Fruit fly (Drosophila melanogaster) whole organism, embryonic: ENCODE measurements around the gene Acp63F.

Experiments
- Atf6 ChIP-seq: fragments of 200-800 bp; sonication (Bioruptor generic); IDR thresholded peaks from 2 replicates; pipeline ENCODE4 v1.3.6; 2022; ENCODE audit warnings: missing biosample characterization, missing genetic modification characterization
- CG10147 ChIP-seq: fragments of 200-800 bp; sonication (Bioruptor generic); optimal IDR thresholded peaks from 2 replicates; lab custom pipeline; 2019; ENCODE audit warnings: missing biosample characterization, mild to moderate bottlenecking, missing genetic modification characterization, moderate library complexity
- CG12104 ChIP-seq: fragments of 200-800 bp; sonication (Bioruptor generic); optimal IDR thresholded peaks from 3 replicates; lab custom pipeline; 2016; ENCODE audit warnings: missing biosample characterization, missing genetic modification characterization
- CG13775 ChIP-seq: fragments of 200-800 bp; sonication (Bioruptor generic); optimal IDR thresholded peaks from 3 replicates; lab custom pipeline; 2017; ENCODE audit warnings: missing biosample characterization, mild to moderate bottlenecking, missing genetic modification characterization
- CG13894 ChIP-seq: fragments of 200-800 bp; sonication (Bioruptor generic); optimal IDR thresholded peaks from 3 replicates; lab custom pipeline; 2018; ENCODE audit warnings: missing biosample characterization, mild to moderate bottlenecking, missing genetic modification characterization, moderate library complexity
- CG15479 ChIP-seq: fragments of 200-800 bp; sonication (Bioruptor generic); optimal IDR thresholded peaks from 3 replicates; lab custom pipeline; 2019; ENCODE audit warnings: missing biosample characterization, mild to moderate bottlenecking, missing genetic modification characterization, moderate library complexity
- CG15514 ChIP-seq: fragments of 200-800 bp; sonication (Bioruptor generic); optimal IDR thresholded peaks from 3 replicates; lab custom pipeline; 2017; ENCODE audit warnings: missing biosample characterization, missing genetic modification characterization, mild to moderate bottlenecking, moderate library complexity, missing genetic modification reagents
- CG17186 ChIP-seq: fragments of 200-800 bp; sonication (Bioruptor generic); optimal IDR thresholded peaks from 3 replicates; lab custom pipeline; 2017; ENCODE audit warnings: missing biosample characterization, missing genetic modification reagents, missing genetic modification characterization
- CG18011 ChIP-seq: fragments of 200-800 bp; sonication (Bioruptor generic); optimal IDR thresholded peaks from 2 replicates; lab custom pipeline; 2017; ENCODE audit warnings: missing biosample characterization, missing genetic modification characterization, mild to moderate bottlenecking, moderate library complexity, missing genotype
- CG2889 ChIP-seq: fragments of 200-800 bp; sonication (Bioruptor generic); IDR thresholded peaks from 3 replicates; pipeline ENCODE4 v1.3.6; 2022; ENCODE audit warnings: missing biosample characterization, missing genetic modification characterization
- CG30431 ChIP-seq: fragments of 200-800 bp; sonication (Bioruptor generic); optimal IDR thresholded peaks from 2 replicates; lab custom pipeline; 2017; ENCODE audit warnings: missing biosample characterization, missing genetic modification characterization
- CG33213 ChIP-seq: fragments of 200-800 bp; sonication (Bioruptor generic); optimal IDR thresholded peaks from 3 replicates; lab custom pipeline; 2016; ENCODE audit warnings: missing biosample characterization, missing genetic modification characterization
- CG34376 ChIP-seq: fragments of 200-800 bp; sonication (Bioruptor generic); optimal IDR thresholded peaks from 2 replicates; lab custom pipeline; 2018; ENCODE audit warnings: missing biosample characterization, mild to moderate bottlenecking, missing genetic modification characterization
- CG34422 ChIP-seq: fragments of 200-800 bp; sonication (Bioruptor generic); IDR thresholded peaks from 3 replicates; pipeline ENCODE4 v1.3.6; 2022; ENCODE audit warnings: missing biosample characterization, missing genetic modification characterization
- CG4328 ChIP-seq: fragments of 200-800 bp; sonication (Bioruptor generic); optimal IDR thresholded peaks from 3 replicates; lab custom pipeline; 2017; ENCODE audit warnings: missing biosample characterization, missing genetic modification reagents, missing genetic modification characterization
- CG43689 ChIP-seq: fragments of 200-800 bp; sonication (Bioruptor generic); IDR thresholded peaks from 2 replicates; pipeline ENCODE4 v1.3.6; 2022; ENCODE audit warnings: missing biosample characterization, missing genetic modification characterization
- CG4854 ChIP-seq: fragments of 200-800 bp; sonication (Bioruptor generic); optimal IDR thresholded peaks from 2 replicates; lab custom pipeline; 2016; ENCODE audit warnings: missing biosample characterization, missing genetic modification characterization, inconsistent platforms
- CG9727 ChIP-seq: fragments of 200-800 bp; sonication (Bioruptor generic); optimal IDR thresholded peaks from 3 replicates; lab custom pipeline; 2017; ENCODE audit warnings: missing biosample characterization, mild to moderate bottlenecking, missing genetic modification characterization
- CG9797 ChIP-seq: fragments of 200-800 bp; sonication (Bioruptor generic); optimal IDR thresholded peaks from 3 replicates; lab custom pipeline; 2018; ENCODE audit warnings: missing biosample characterization, mild to moderate bottlenecking, missing genetic modification characterization
- CHES-1-like ChIP-seq: fragments of 200-800 bp; sonication (Bioruptor generic); optimal IDR thresholded peaks from 2 replicates; lab custom pipeline; 2016; ENCODE audit warnings: missing biosample characterization, missing genetic modification characterization
- D ChIP-seq, 2 experiments: fragments of 200-800 bp in 1 of 2; fragments of >200 bp in 1 of 2; sonication (Bioruptor generic) in 1 of 2; optimal IDR thresholded peaks; 2 replicates in 1 of 2; 3 replicates in 1 of 2; lab custom pipeline; 2017; ENCODE audit warnings: mild to moderate bottlenecking in 1 of 2, missing biosample characterization in 1 of 2, missing genetic modification characterization in 1 of 2, missing genetic modification reagents in 1 of 2
- Dad ChIP-seq: fragments of 200-800 bp; sonication (Bioruptor generic); optimal IDR thresholded peaks from 3 replicates; lab custom pipeline; 2016; ENCODE audit warnings: missing biosample characterization, missing genetic modification characterization
- Dfd ChIP-seq, 2 experiments: fragments of >200 bp; optimal IDR thresholded peaks; 2 replicates each; lab custom pipeline; 2017; ENCODE audit warnings: missing biosample characterization in 2 of 2, missing genetic modification characterization in 2 of 2
- Dip3 ChIP-seq: fragments of 200-800 bp; sonication (Bioruptor generic); optimal IDR thresholded peaks from 3 replicates; lab custom pipeline; 2016; ENCODE audit warnings: missing biosample characterization, missing genetic modification characterization
- Doc3 ChIP-seq: fragments of 200-800 bp; sonication (Bioruptor generic); IDR thresholded peaks from 3 replicates; pipeline ENCODE4 v1.3.6; 2022; ENCODE audit warnings: missing biosample characterization, missing genetic modification characterization; ENCODE audit not compliant: partially characterized antibody
- Hand ChIP-seq: fragments of 200-800 bp; sonication (Bioruptor generic); optimal IDR thresholded peaks from 2 replicates; lab custom pipeline; 2017; ENCODE audit warnings: mild to moderate bottlenecking, missing biosample characterization, missing genetic modification reagents, missing genetic modification characterization
- Hmr ChIP-seq: fragments of 200-800 bp; sonication (Bioruptor generic); optimal IDR thresholded peaks from 3 replicates; lab custom pipeline; 2017; ENCODE audit warnings: mild to moderate bottlenecking, missing biosample characterization, missing genetic modification reagents, missing genetic modification characterization
- Nf-YA ChIP-seq: fragments of 200-800 bp; sonication (Bioruptor generic); IDR thresholded peaks from 2 replicates; pipeline ENCODE4 v1.3.6; 2022; ENCODE audit warnings: missing biosample characterization, missing genetic modification characterization
- NfI ChIP-seq: fragments of 200-800 bp; sonication (Bioruptor generic); optimal IDR thresholded peaks from 3 replicates; lab custom pipeline; 2018; ENCODE audit warnings: missing biosample characterization, mild to moderate bottlenecking, missing genetic modification characterization, moderate library complexity
- Oli ChIP-seq: fragments of 200-800 bp; sonication (Bioruptor generic); optimal IDR thresholded peaks from 2 replicates; lab custom pipeline; 2018; ENCODE audit warnings: missing biosample characterization, mild to moderate bottlenecking, missing genetic modification characterization, moderate library complexity
- Optix ChIP-seq: fragments of 200-800 bp; sonication (Bioruptor generic); IDR thresholded peaks from 3 replicates; pipeline ENCODE4 v1.3.6; 2022; ENCODE audit warnings: missing biosample characterization, missing genetic modification characterization
- Side ChIP-seq: fragments of 200-800 bp; sonication (Bioruptor generic); optimal IDR thresholded peaks from 2 replicates; lab custom pipeline; 2016; ENCODE audit warnings: missing biosample characterization, missing genetic modification characterization
- TFAM ChIP-seq: fragments of 200-800 bp; sonication (Bioruptor generic); optimal IDR thresholded peaks from 2 replicates; lab custom pipeline; 2017; ENCODE audit warnings: missing biosample characterization, missing genetic modification characterization, inconsistent platforms
- Xbp1 ChIP-seq: fragments of 200-800 bp; sonication (Bioruptor generic); optimal IDR thresholded peaks from 3 replicates; lab custom pipeline; 2016; ENCODE audit warnings: missing biosample characterization, mild to moderate bottlenecking, missing genetic modification characterization
- ab ChIP-seq: fragments of 200-800 bp; sonication (Bioruptor generic); optimal IDR thresholded peaks from 2 replicates; lab custom pipeline; 2016; ENCODE audit warnings: missing biosample characterization, missing genetic modification characterization
- bcd ChIP-seq: fragments of 200-800 bp; sonication (Bioruptor generic); optimal IDR thresholded peaks from 2 replicates; lab custom pipeline; 2017; ENCODE audit warnings: missing biosample characterization, mild to moderate bottlenecking, missing genetic modification characterization
- btn ChIP-seq: fragments of 200-800 bp; sonication (Bioruptor generic); optimal IDR thresholded peaks from 2 replicates; lab custom pipeline; 2016; ENCODE audit warnings: missing biosample characterization, missing genetic modification characterization
- cas ChIP-seq: fragments of 200-800 bp; sonication (Bioruptor generic); IDR thresholded peaks from 2 replicates; pipeline ENCODE4 v1.3.6; 2022; ENCODE audit warnings: missing biosample characterization, missing genetic modification characterization
- crc ChIP-seq: fragments of 200-800 bp; sonication (Bioruptor generic); optimal IDR thresholded peaks from 2 replicates; lab custom pipeline; 2016; ENCODE audit warnings: missing biosample characterization, missing genetic modification characterization
- crol ChIP-seq: fragments of 200-800 bp; sonication (Bioruptor generic); IDR thresholded peaks from 2 replicates; pipeline ENCODE4 v1.3.6; 2022; ENCODE audit warnings: missing biosample characterization, missing genetic modification characterization
- dm ChIP-seq: fragments of 200-800 bp; sonication (Bioruptor generic); optimal IDR thresholded peaks from 3 replicates; lab custom pipeline; 2016; ENCODE audit warnings: missing biosample characterization, missing genetic modification characterization
- gem ChIP-seq: fragments of 200-800 bp; sonication (Bioruptor generic); optimal IDR thresholded peaks from 2 replicates; lab custom pipeline; 2019; ENCODE audit warnings: missing biosample characterization, mild to moderate bottlenecking, missing genetic modification characterization, moderate library complexity
- her ChIP-seq: fragments of 200-800 bp; sonication (Bioruptor generic); optimal IDR thresholded peaks from 2 replicates; lab custom pipeline; 2016; ENCODE audit warnings: missing biosample characterization, missing genetic modification characterization
- kni ChIP-seq: fragments of 200-800 bp; sonication (Bioruptor generic); optimal IDR thresholded peaks from 3 replicates; lab custom pipeline; 2017; ENCODE audit warnings: mild to moderate bottlenecking, missing biosample characterization, missing genetic modification reagents, missing genetic modification characterization
- pita ChIP-seq: fragments of 200-800 bp; sonication (Bioruptor generic); optimal IDR thresholded peaks from 2 replicates; lab custom pipeline; 2017; ENCODE audit warnings: missing biosample characterization, mild to moderate bottlenecking, missing genetic modification characterization
- sens ChIP-seq: fragments of 200-800 bp; sonication (Bioruptor generic); peaks from one replicate; lab custom pipeline; 2016; ENCODE audit warnings: missing biosample characterization, missing genetic modification characterization
- tll ChIP-seq, 2 experiments: fragments of 200-800 bp in 1 of 2; fragments of >200 bp in 1 of 2; sonication (Bioruptor generic) in 1 of 2; optimal IDR thresholded peaks; 2 replicates each; lab custom pipeline; 2017 to 2019; ENCODE audit warnings: missing biosample characterization in 2 of 2, missing genetic modification characterization in 2 of 2, mild to moderate bottlenecking in 1 of 2, moderate library complexity in 1 of 2
- twi ChIP-seq: fragments of 200-800 bp; optimal IDR thresholded peaks from 2 replicates; lab custom pipeline; 2019; ENCODE audit warnings: missing biosample characterization, mild to moderate bottlenecking, missing genetic modification characterization, moderate library complexity
- vvl ChIP-seq: fragments of 200-800 bp; sonication (Bioruptor generic); IDR thresholded peaks from 2 replicates; pipeline ENCODE4 v1.3.6; 2022; ENCODE audit warnings: missing biosample characterization, missing genetic modification characterization
- wdn ChIP-seq: fragments of 200-800 bp; sonication (Bioruptor generic); IDR thresholded peaks from 2 replicates; pipeline ENCODE4 v1.3.6; 2022; ENCODE audit warnings: missing biosample characterization, missing genetic modification characterization
- zen ChIP-seq: fragments of 200-800 bp; sonication (Bioruptor generic); optimal IDR thresholded peaks from 3 replicates; lab custom pipeline; 2018; ENCODE audit warnings: missing biosample characterization, mild to moderate bottlenecking, missing genetic modification characterization, moderate library complexity

Gene Acp63F

DNA sequence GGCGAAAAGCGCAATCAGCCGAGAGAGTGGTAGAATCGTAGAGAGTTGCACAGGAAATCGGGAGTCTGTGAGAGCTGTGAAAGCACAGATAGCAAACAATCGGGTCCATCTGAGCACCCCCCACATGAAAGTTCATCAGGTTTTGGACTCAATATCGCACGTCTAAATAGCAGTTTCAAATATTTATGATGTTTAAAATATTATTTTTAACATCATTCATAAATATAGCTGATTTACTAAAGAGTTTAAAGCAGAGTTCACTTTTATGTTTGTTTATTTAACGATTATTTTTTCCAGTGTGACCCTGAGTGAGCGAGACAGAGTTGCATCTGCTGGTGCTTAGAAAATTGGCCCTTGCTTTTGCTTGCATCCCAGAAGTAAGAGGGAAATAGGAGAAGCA, 14.8 kb downstream of the Acp63F start (continued):
- TF ChIP-seq tll (GFP tag; optimal IDR thresholded peaks at IDR 0.05; lab: Kevin White, UChicago): no peak
- no peak for TF ChIP-seq NfI
- TF ChIP-seq pita (GFP tag; lab: Kevin White, UChicago): no peak
- no peak for TF ChIP-seq Dad
- TF ChIP-seq Xbp1 (GFP tag; lab: Kevin White, UChicago): peak; percentile 3
- no peak for TF ChIP-seq zen (tag; lab: Kevin White, UChicago)
- TF ChIP-seq CG9797: no peak
- no peak for TF ChIP-seq CG9727 (GFP tag; lab: Kevin White, UChicago)
- TF ChIP-seq wdn (GFP tag; lab: Robert Waterston, UW): no peak
- TF ChIP-seq Oli (tag; lab: Kevin White, UChicago): no peak
- no peak for TF ChIP-seq CG34376 (GFP tag; lab: Kevin White, UChicago)
- 0 out of 2 replicates have a peak, but pooled peaks have one; percentile 19 for TF ChIP-seq vvl
- peak; percentile 70 for TF ChIP-seq CG13894 (tag; lab: Kevin White, UChicago)
- TF ChIP-seq Atf6: 0 out of 2 replicates have a peak, but pooled peaks have one; percentile 12
- TF ChIP-seq sens (GFP tag; lab: Kevin White, UChicago): no peak
- no peak for TF ChIP-seq CG43689
- no peak for TF ChIP-seq TFAM
- TF ChIP-seq Dip3 (GFP tag; lab: Kevin White, UChicago): no peak
- TF ChIP-seq btn (GFP tag; lab: Kevin White, UChicago): no peak
- no peak for TF ChIP-seq CG34422 (GFP tag; lab: Robert Waterston, UW)
- no peak for TF ChIP-seq ab
- TF ChIP-seq bcd (GFP tag; lab: Kevin White, UChicago): no peak
- no peak for TF ChIP-seq CG4328 (GFP tag; lab: Kevin White, UChicago)
- no peak for TF ChIP-seq Dfd (GFP tag; optimal IDR thresholded peaks at IDR 0.05; lab: Kevin White, UChicago)
- TF ChIP-seq CG13775 (GFP tag; lab: Kevin White, UChicago): no peak
- TF ChIP-seq kni: no peak
- no peak for TF ChIP-seq Optix (GFP tag; lab: Robert Waterston, UW)
- TF ChIP-seq CG4854 (GFP tag; lab: Kevin White, UChicago): no peak
- TF ChIP-seq CG12104: no peak
- peak; percentile 33 for TF ChIP-seq gem (tag; lab: Kevin White, UChicago)
- peak; percentile 63 for TF ChIP-seq Hmr
- peak; percentile 7 for TF ChIP-seq CG10147
- peak; percentile 15 for TF ChIP-seq Hand
- TF ChIP-seq Doc3: no peak
- no peak for TF ChIP-seq twi (tag; lab: Kevin White, UChicago)
- TF ChIP-seq Nf-YA: no peak
- TF ChIP-seq CG18011: no peak
- no peak for TF ChIP-seq CG15479 (GFP tag; lab: Kevin White, UChicago)
- TF ChIP-seq CG33213 (GFP tag; lab: Kevin White, UChicago): no peak
- TF ChIP-seq crol (GFP tag; lab: Robert Waterston, UW): no peak
- no peak for TF ChIP-seq CG30431 (GFP tag; lab: Kevin White, UChicago)
- TF ChIP-seq crc (GFP tag; lab: Kevin White, UChicago): no peak
- no peak for TF ChIP-seq CG17186 (GFP tag; lab: Kevin White, UChicago)
- no peak for TF ChIP-seq CHES-1-like (GFP tag; lab: Kevin White, UChicago)
- no peak for TF ChIP-seq D (optimal IDR thresholded peaks at IDR 0.05; lab: Kevin White, UChicago)
- no peak for TF ChIP-seq D (GFP tag; optimal IDR thresholded peaks at IDR 0.05; lab: Kevin White, UChicago)
- TF ChIP-seq CG15514 (GFP tag; lab: Kevin White, UChicago): peak; percentile 1
- no peak for TF ChIP-seq cas (GFP tag; lab: Robert Waterston, UW)
- no peak for TF ChIP-seq Side (GFP tag; lab: Kevin White, UChicago)
- no peak for TF ChIP-seq CG2889 (GFP tag; lab: Robert Waterston, UW)
- TF ChIP-seq her (GFP tag; lab: Kevin White, UChicago): no peak
- TF ChIP-seq dm (GFP tag; lab: Kevin White, UChicago): no peak
